Worm (Caenorhabditis elegans) whole organism, L1 larva: ENCODE data around the gene frpr-12.

Experiments
- C04F5.9 ChIP-seq: sonication (generic microtip); optimal IDR thresholded peaks from 2 replicates; lab custom pipeline; 2016; ENCODE audit warnings: missing genetic modification characterization, missing compliant biosample characterization
- alr-1 ChIP-seq: fragments of 200-800 bp; sonication (Bioruptor generic); optimal IDR thresholded peaks from 2 replicates; lab custom pipeline; 2018; ENCODE audit warnings: borderline replicate concordance, mild to moderate bottlenecking, missing genetic modification characterization, missing compliant biosample characterization
- aly-2 ChIP-seq: fragments of 150-350 bp; optimal IDR thresholded peaks from 2 replicates; lab custom pipeline; 2014; ENCODE audit warnings: missing biosample characterization, missing genetic modification characterization
- ama-1 ChIP-seq: fragments of 150-350 bp; optimal IDR thresholded peaks from 2 replicates; lab custom pipeline; 2014
- ceh-82 ChIP-seq, 3 experiments: fragments of 150-350 bp in 1 of 3; sonication (generic microtip) in 2 of 3; optimal IDR thresholded peaks; 2 replicates each; lab custom pipeline; 2014 to 2017; ENCODE audit warnings: missing biosample characterization in 3 of 3, missing genetic modification characterization in 3 of 3
- ceh-88 ChIP-seq: fragments of 200-800 bp; sonication (Bioruptor generic); IDR thresholded peaks from 2 replicates; pipeline ENCODE4 v1.3.6; 2022; ENCODE audit warnings: missing genetic modification characterization, missing compliant biosample characterization
- ceh-90 ChIP-seq: sonication (generic microtip); optimal IDR thresholded peaks from 2 replicates; lab custom pipeline; 2016; ENCODE audit warnings: missing genetic modification characterization, missing compliant biosample characterization
- ces-1 ChIP-seq: fragments of 150-350 bp; optimal IDR thresholded peaks from 2 replicates; lab custom pipeline; 2014; ENCODE audit warnings: missing biosample characterization, missing genetic modification reagents, missing genetic modification characterization
- dpl-1 ChIP-seq, 3 experiments: fragments of 150-350 bp in 2 of 3; sonication (generic microtip) in 1 of 3; optimal IDR thresholded peaks; 2 replicates each; lab custom pipeline; 2014 to 2017; ENCODE audit warnings: missing biosample characterization in 3 of 3, missing genetic modification characterization in 3 of 3, missing genetic modification reagents in 3 of 3
- dsc-1 ChIP-seq: sonication (generic microtip); optimal IDR thresholded peaks from 2 replicates; lab custom pipeline; 2016; ENCODE audit warnings: mild to moderate bottlenecking, missing genetic modification characterization, missing compliant biosample characterization
- efl-1 ChIP-seq, 4 experiments: fragments of 150-350 bp; optimal IDR thresholded peaks in 3 of 4; peaks in 1 of 4; 1 replicate in 1 of 4; 2 replicates in 3 of 4; lab custom pipeline; 2014; ENCODE audit warnings: missing biosample characterization in 2 of 4, missing genetic modification characterization in 2 of 4, missing genetic modification reagents in 2 of 4
- egl-13 ChIP-seq: sonication (generic microtip); optimal IDR thresholded peaks from 2 replicates; lab custom pipeline; 2016; ENCODE audit warnings: missing genotype, missing genetic modification reagents, missing genetic modification characterization, missing compliant biosample characterization
- elt-2 ChIP-seq: sonication (generic microtip); optimal IDR thresholded peaks from 2 replicates; lab custom pipeline; 2016; ENCODE audit warnings: missing genetic modification characterization, mild to moderate bottlenecking, inconsistent platforms, missing compliant biosample characterization, missing genetic modification reagents
- elt-3 ChIP-seq, 6 experiments: fragments of 150-350 bp in 1 of 6; sonication (generic microtip); optimal IDR thresholded peaks; 2 replicates each; lab custom pipeline; 2017 to 2018; ENCODE audit warnings: missing biosample characterization in 6 of 6, missing genetic modification characterization in 6 of 6, inconsistent platforms in 1 of 6
- fkh-4 ChIP-seq: sonication (generic microtip); optimal IDR thresholded peaks from 2 replicates; lab custom pipeline; 2016; ENCODE audit warnings: missing compliant biosample characterization, missing genetic modification characterization, borderline replicate concordance
- irx-1 ChIP-seq: sonication (generic microtip); optimal IDR thresholded peaks from 2 replicates; lab custom pipeline; 2016; ENCODE audit warnings: missing genetic modification characterization, missing compliant biosample characterization
- lin-39 ChIP-seq: fragments of 150-350 bp; optimal IDR thresholded peaks from 2 replicates; lab custom pipeline; 2014; ENCODE audit warnings: missing biosample characterization, missing genetic modification reagents, missing genetic modification characterization
- lir-3 ChIP-seq: sonication (generic microtip); optimal IDR thresholded peaks from 2 replicates; lab custom pipeline; 2016; ENCODE audit warnings: mild to moderate bottlenecking, missing genetic modification characterization, moderate library complexity, missing compliant biosample characterization; ENCODE audit not compliant: poor library complexity
- lsy-2 ChIP-seq, 2 experiments: fragments of 150-350 bp; optimal IDR thresholded peaks; 2 replicates each; lab custom pipeline; 2014; ENCODE audit warnings: missing biosample characterization in 2 of 2, missing genetic modification characterization in 2 of 2
- mdl-1 ChIP-seq, 2 experiments: fragments of 150-350 bp; optimal IDR thresholded peaks; 2 replicates each; lab custom pipeline; 2014 to 2017; ENCODE audit warnings: missing biosample characterization in 2 of 2, missing genetic modification characterization in 2 of 2, inconsistent platforms in 1 of 2
- mep-1 ChIP-seq: fragments of 150-350 bp; optimal IDR thresholded peaks from 2 replicates; lab custom pipeline; 2014; ENCODE audit warnings: missing biosample characterization, missing genetic modification characterization
- nhr-11 ChIP-seq: fragments of 150-350 bp; optimal IDR thresholded peaks from 2 replicates; lab custom pipeline; 2014; ENCODE audit warnings: missing biosample characterization, missing genetic modification characterization
- nhr-19 ChIP-seq: fragments of 200-800 bp; sonication (Bioruptor generic); conservative IDR thresholded peaks from 2 replicates; pipeline ENCODE4 v1.3.6; 2022; ENCODE audit warnings: missing genetic modification characterization, missing compliant biosample characterization
- nhr-237 ChIP-seq: fragments of 150-350 bp; optimal IDR thresholded peaks from 2 replicates; lab custom pipeline; 2014; ENCODE audit warnings: missing biosample characterization, missing genetic modification characterization
- nhr-71 ChIP-seq: sonication (generic microtip); optimal IDR thresholded peaks from 2 replicates; lab custom pipeline; 2016; ENCODE audit warnings: mild to moderate bottlenecking, missing genetic modification characterization, moderate library complexity, missing compliant biosample characterization
- nhr-76 ChIP-seq: sonication (generic microtip); optimal IDR thresholded peaks from 2 replicates; lab custom pipeline; 2017; ENCODE audit warnings: missing biosample characterization, missing genetic modification characterization
- nhr-84 ChIP-seq: sonication (generic microtip); optimal IDR thresholded peaks from 2 replicates; lab custom pipeline; 2017; ENCODE audit warnings: missing biosample characterization, missing genetic modification characterization
- nhr-85 ChIP-seq: sonication (generic microtip); peaks from one replicate; lab custom pipeline; 2016; ENCODE audit warnings: missing genetic modification characterization, inconsistent platforms, missing compliant biosample characterization
- nhr-90 ChIP-seq: sonication (generic microtip); optimal IDR thresholded peaks from 2 replicates; lab custom pipeline; 2016; ENCODE audit warnings: mild to moderate bottlenecking, missing genetic modification characterization, missing compliant biosample characterization; ENCODE audit not compliant: poor library complexity
- pag-3 ChIP-seq: sonication (generic microtip); optimal IDR thresholded peaks from 2 replicates; lab custom pipeline; 2017; ENCODE audit warnings: missing genetic modification characterization, mild to moderate bottlenecking, missing compliant biosample characterization, antibody characterized with exemption, borderline replicate concordance; ENCODE audit not compliant: insufficient read depth
- pax-3 ChIP-seq: fragments of 200-800 bp; sonication (Bioruptor generic); optimal IDR thresholded peaks from 2 replicates; lab custom pipeline; 2018; ENCODE audit warnings: mild to moderate bottlenecking, missing genetic modification characterization, moderate library complexity, missing compliant biosample characterization
- pqm-1 ChIP-seq: sonication (generic microtip); optimal IDR thresholded peaks from 3 replicates; lab custom pipeline; 2017; ENCODE audit warnings: missing biosample characterization, missing genetic modification characterization
- rnt-1 ChIP-seq: sonication (generic microtip); optimal IDR thresholded peaks from 2 replicates; lab custom pipeline; 2016; ENCODE audit warnings: mild to moderate bottlenecking, missing genetic modification characterization, moderate library complexity, missing compliant biosample characterization
- skn-1 ChIP-seq: fragments of 150-350 bp; optimal IDR thresholded peaks from 2 replicates; lab custom pipeline; 2014; ENCODE audit warnings: missing biosample characterization, missing genetic modification characterization
- snpc-4 ChIP-seq: fragments of 150-350 bp; optimal IDR thresholded peaks from 2 replicates; lab custom pipeline; 2014; ENCODE audit warnings: missing biosample characterization, missing genetic modification characterization
- snu-23 ChIP-seq: sonication (generic microtip); optimal IDR thresholded peaks from 2 replicates; lab custom pipeline; 2016; ENCODE audit warnings: missing genetic modification characterization, missing compliant biosample characterization
- sup-37 ChIP-seq: fragments of 200-800 bp; sonication (Bioruptor generic); optimal IDR thresholded peaks from 2 replicates; lab custom pipeline; 2018; ENCODE audit warnings: mild to moderate bottlenecking, missing genetic modification characterization, missing compliant biosample characterization
- unc-130 ChIP-seq: fragments of 150-350 bp; optimal IDR thresholded peaks from 2 replicates; lab custom pipeline; 2017; ENCODE audit warnings: missing biosample characterization, missing genetic modification characterization, inconsistent platforms
- unc-86 ChIP-seq: sonication (generic microtip); optimal IDR thresholded peaks from 2 replicates; lab custom pipeline; 2016; ENCODE audit warnings: missing genetic modification characterization, missing compliant biosample characterization
- xbp-1 ChIP-seq: sonication (generic microtip); optimal IDR thresholded peaks from 2 replicates; lab custom pipeline; 2016; ENCODE audit warnings: missing genetic modification characterization, missing compliant biosample characterization
- zag-1 ChIP-seq: fragments of 150-350 bp; optimal IDR thresholded peaks from 2 replicates; lab custom pipeline; 2014; ENCODE audit warnings: missing biosample characterization, missing genetic modification characterization

The frpr-12 gene

ce11 chrV:8936791-8937475 lies 34.1 kb downstream of the frpr-12 start (continued):
- TF ChIP-seq nhr-11 (no peak), alr-1 (tag; lab: Kevin White, UChicago) (no peak), lir-3 (tag; lab: Kevin White, UChicago) (no peak), irx-1 (tag; lab: Kevin White, UChicago) (no peak), ceh-88 (GFP tag; lab: Robert Waterston, UW) (no peak), pax-3 (tag; lab: Kevin White, UChicago) (no peak)

ce11 chrV:8937476-8938249 lies 34.9 kb downstream of the frpr-12 start:
- TF ChIP-seq sup-37 (GFP tag; lab: Kevin White, UChicago) (no peak), nhr-84 (no peak), mep-1 (tag; lab: Kevin White, UChicago) (peak; percentile 24), ceh-88 (GFP tag; lab: Robert Waterston, UW) (no peak), nhr-85 (tag; lab: Kevin White, UChicago) (peak; percentile 42), ces-1 (no peak), pag-3 (tag; lab: Kevin White, UChicago) (no peak), unc-130 (tag; lab: Kevin White, UChicago) (no peak)

ce11 chrV:8938445-8938844 lies 35.6 kb downstream of the frpr-12 start:
- TF ChIP-seq dsc-1 (tag; lab: Kevin White, UChicago) = no peak
- peak; percentile 60 for TF ChIP-seq ama-1

ce11 chrV:8938943-8939342 lies 36.1 kb downstream of the frpr-12 start:
- TF ChIP-seq dpl-1 (GFP tag; optimal IDR thresholded peaks at IDR 0.05; lab: Kevin White, UChicago) (no peak), pqm-1 (tag; lab: Kevin White, UChicago) (no peak), ama-1 (no peak), ceh-82 (tag; optimal IDR thresholded peaks at IDR 0.05; lab: Kevin White, UChicago) (no peak), mdl-1 (tag; optimal IDR thresholded peaks at IDR 0.05; lab: Kevin White, UChicago) (no peak), nhr-237 (tag; lab: Kevin White, UChicago) (no peak), pax-3 (tag; lab: Kevin White, UChicago) (no peak), elt-2 (tag; lab: Kevin White, UChicago) (no peak), ceh-90 (tag; lab: Kevin White, UChicago) (no peak), C04F5.9 (no peak), egl-13 (tag; lab: Kevin White, UChicago) (no peak), nhr-76 (tag; lab: Kevin White, UChicago) (no peak), fkh-4 (tag; lab: Kevin White, UChicago) (no peak), unc-86 (no peak), snpc-4 (tag; lab: Kevin White, UChicago) (no peak)

DNA sequence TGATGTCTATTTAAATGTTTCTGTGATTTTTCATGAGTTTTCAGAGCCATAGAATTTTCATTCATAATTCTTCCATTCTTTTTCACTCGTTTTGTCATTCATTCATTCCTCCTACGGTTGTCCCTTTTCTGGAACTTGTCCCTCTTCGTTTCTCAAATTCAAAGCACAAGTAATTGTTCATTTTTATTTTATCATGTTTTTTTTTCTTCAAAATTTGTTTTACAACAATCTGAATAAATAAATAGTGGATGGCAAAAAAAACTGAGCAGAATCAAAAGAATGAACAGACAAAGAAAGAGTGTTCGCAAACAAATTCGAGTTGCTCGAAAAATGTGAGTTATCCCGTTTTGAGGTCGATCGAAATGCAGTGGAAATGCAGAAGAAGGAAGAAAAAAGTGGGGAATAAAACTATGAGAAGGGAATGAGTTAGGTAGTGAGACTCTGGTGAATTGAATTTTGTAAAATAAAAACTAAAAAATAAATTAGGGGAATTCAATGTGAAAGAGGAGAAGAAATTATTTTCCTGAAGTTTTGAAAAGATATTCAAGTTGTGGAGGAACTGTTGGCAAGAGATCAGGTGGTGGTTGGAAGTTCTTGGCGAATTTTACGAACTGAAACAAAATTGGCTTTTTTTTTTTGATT lies 36.7 kb downstream of the frpr-12 start:
- peak; percentile 97 for TF ChIP-seq aly-2 (tag; lab: Kevin White, UChicago)
- peak; percentile 1 for TF ChIP-seq xbp-1 (tag; lab: Kevin White, UChicago)
- peak; percentile 35 for TF ChIP-seq skn-1
- TF ChIP-seq elt-3 (tag; optimal IDR thresholded peaks at IDR 0.05; lab: Kevin White, UChicago) = peak in 1 of 6 experiments; percentile 20
- TF ChIP-seq irx-1 (tag; lab: Kevin White, UChicago) = no peak
- TF ChIP-seq nhr-90 (tag; lab: Kevin White, UChicago) = peak; percentile 38
- no peak for TF ChIP-seq pqm-1 (tag; lab: Kevin White, UChicago)
- peak; percentile 93 for TF ChIP-seq ama-1
- peak; percentile 72 for TF ChIP-seq mep-1 (tag; lab: Kevin White, UChicago)
- peak; percentile 26 for TF ChIP-seq rnt-1 (tag; lab: Kevin White, UChicago)
- peak in 1 of 2 experiments; percentile 28 for TF ChIP-seq lsy-2 (tag; optimal IDR thresholded peaks at IDR 0.05; lab: Kevin White, UChicago)
- no peak for TF ChIP-seq lin-39 (tag; lab: Kevin White, UChicago)
- peak; percentile 62 for TF ChIP-seq snu-23 (GFP tag; lab: Kevin White, UChicago)
- peak; percentile 60 for TF ChIP-seq nhr-71 (tag; lab: Kevin White, UChicago)
- peak; percentile 51 for TF ChIP-seq nhr-19 (GFP tag; lab: Robert Waterston, UW)
- TF ChIP-seq zag-1 = no peak
- no peak for TF ChIP-seq efl-1 (optimal IDR thresholded peaks at IDR 0.05; lab: Kevin White, UChicago)
- TF ChIP-seq efl-1 (GFP tag; optimal IDR thresholded peaks at IDR 0.05 in 1 of 2; lab: Kevin White, UChicago) = peak in 1 of 2 experiments; percentile 8
